Fruit fly (Drosophila melanogaster): ENCODE results near the gene Dref.
A peak's percentile ranks its signal among the peaks of the same experiment; 100 is the strongest.

Gene Dref

DNA sequence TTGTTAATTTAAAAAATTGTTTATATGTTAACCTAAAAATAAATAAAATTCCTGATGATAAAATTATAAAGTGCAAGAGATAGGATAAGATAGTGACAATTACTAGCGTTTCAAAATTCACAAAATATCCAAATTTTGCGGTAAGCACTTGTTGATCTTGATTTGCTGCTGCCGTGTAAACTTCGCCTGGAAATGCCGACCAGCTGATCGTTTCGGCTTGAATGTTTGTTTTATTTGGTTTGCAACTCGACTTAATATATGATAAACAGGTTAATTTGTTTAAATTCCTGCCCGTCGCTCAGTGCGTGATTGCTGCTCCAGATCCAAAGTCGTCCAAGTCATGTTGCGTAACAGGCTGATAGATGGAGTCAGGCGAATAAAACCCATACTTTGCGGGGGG is 45.6 kb downstream of the Dref start, which contains the start of gene CG4592:
Gene CG4592 (plus strand): TSS at position 233 of the 400 bp plus-strand sequence.
- TF ChIP-seq CG31627 (GFP tag; optimal IDR thresholded peaks at IDR 0.05) (peak; percentile 70), CG8119 (GFP tag; IDR thresholded peaks at IDR 0.05) (peak; percentile 73), Eip78C (GFP tag) (no peak), fd85E (GFP tag; optimal IDR thresholded peaks at IDR 0.05) (no peak), CG15336 (GFP tag; IDR thresholded peaks at IDR 0.05) (peak; percentile 83), pdm3 (GFP tag; optimal IDR thresholded peaks at IDR 0.05) (no peak), Sox102F (GFP tag; optimal IDR thresholded peaks at IDR 0.05) (peak; percentile 82), Sox15 (GFP tag; optimal IDR thresholded peaks at IDR 0.05) (peak; percentile 28), svp (GFP tag) (peak; percentile 84), CG11762 (GFP tag; optimal IDR thresholded peaks at IDR 0.05; ENCODE audit: insufficient read depth) (peak; percentile 29), CG8319 (GFP tag; optimal IDR thresholded peaks at IDR 0.05) (peak; percentile 5), OdsH (GFP tag; optimal IDR thresholded peaks at IDR 0.05) (no peak), net (GFP tag; optimal IDR thresholded peaks at IDR 0.05) (peak; percentile 77), CG10669 (GFP tag; optimal IDR thresholded peaks at IDR 0.05) (no peak), Eip75B (GFP tag; optimal IDR thresholded peaks at IDR 0.05) (peak; percentile 83), CG3919 (GFP tag; optimal IDR thresholded peaks at IDR 0.05) (peak; percentile 82), CG11294 (GFP tag; IDR thresholded peaks at IDR 0.05) (peak; percentile 13; the same call in 1 of the 2 replicates), CG32006 (GFP tag; optimal IDR thresholded peaks at IDR 0.05) (peak; percentile 75), Hr39 (GFP tag; optimal IDR thresholded peaks at IDR 0.05) (peak; percentile 74), Gug (GFP tag; IDR thresholded peaks at IDR 0.05) (peak; percentile 31; the same call in 1 of the 2 replicates), Hr4 (GFP tag; optimal IDR thresholded peaks at IDR 0.05) (peak; percentile 78), Ets96B (tag; optimal IDR thresholded peaks at IDR 0.05) (no peak), acj6 (GFP tag; optimal IDR thresholded peaks at IDR 0.05) (peak; percentile 84), Smox (GFP tag; optimal IDR thresholded peaks at IDR 0.05) (peak; percentile 81), CG3032 (tag; optimal IDR thresholded peaks at IDR 0.05) (peak; percentile 72), achi (GFP tag; optimal IDR thresholded peaks at IDR 0.05) (peak; percentile 77), CG7368 (GFP tag; optimal IDR thresholded peaks at IDR 0.05) (peak; percentile 50), CG6808 (GFP tag; optimal IDR thresholded peaks at IDR 0.05) (peak; percentile 62), Hr38 (GFP tag; optimal IDR thresholded peaks at IDR 0.05) (no peak), Ets21C (GFP tag; optimal IDR thresholded peaks at IDR 0.05) (no peak), CG6276 (GFP tag; optimal IDR thresholded peaks at IDR 0.05) (peak; percentile 60), Met (GFP tag; optimal IDR thresholded peaks at IDR 0.05) (peak; percentile 82), cyc (GFP tag; optimal IDR thresholded peaks at IDR 0.05) (peak; percentile 69), topi (GFP tag; optimal IDR thresholded peaks at IDR 0.05) (peak; percentile 76), spab (GFP tag; optimal IDR thresholded peaks at IDR 0.05) (peak; percentile 44), salr (GFP tag; optimal IDR thresholded peaks at IDR 0.05) (peak in 1 of 2 experiments; percentile 68), CG16779 (tag; optimal IDR thresholded peaks at IDR 0.05) (peak; percentile 40), vri (GFP tag; optimal IDR thresholded peaks at IDR 0.05) (peak; percentile 82), CG34406 (GFP tag; optimal IDR thresholded peaks at IDR 0.05) (peak; percentile 72), ss (GFP tag; optimal IDR thresholded peaks at IDR 0.05) (no peak), eg (GFP tag; IDR thresholded peaks at IDR 0.05) (peak; percentile 85), CG4318 (GFP tag; optimal IDR thresholded peaks at IDR 0.05) (peak; percentile 28), CG6854 (GFP tag; optimal IDR thresholded peaks at IDR 0.05) (no peak), fd59A (GFP tag; optimal IDR thresholded peaks at IDR 0.05) (peak; percentile 43), Lpt (GFP tag; optimal IDR thresholded peaks at IDR 0.05) (peak; percentile 44), CG6792 (GFP tag; optimal IDR thresholded peaks at IDR 0.05) (peak; percentile 69), CG6163 (GFP tag; IDR thresholded peaks at IDR 0.05) (peak; percentile 84), CG11902 (GFP tag; optimal IDR thresholded peaks at IDR 0.05) (peak; percentile 8), CG9139 (GFP tag; optimal IDR thresholded peaks at IDR 0.05) (peak; percentile 55), CG8632 (GFP tag; optimal IDR thresholded peaks at IDR 0.05) (peak; percentile 70), CG10631 (GFP tag; optimal IDR thresholded peaks at IDR 0.05) (peak; percentile 53), Blimp-1 (GFP tag; optimal IDR thresholded peaks at IDR 0.05) (peak; percentile 36), lz (GFP tag; optimal IDR thresholded peaks at IDR 0.05) (peak; percentile 75)
